Worm (Caenorhabditis elegans): Measurements from ENCODE around the gene F20D6.11.

DNA sequence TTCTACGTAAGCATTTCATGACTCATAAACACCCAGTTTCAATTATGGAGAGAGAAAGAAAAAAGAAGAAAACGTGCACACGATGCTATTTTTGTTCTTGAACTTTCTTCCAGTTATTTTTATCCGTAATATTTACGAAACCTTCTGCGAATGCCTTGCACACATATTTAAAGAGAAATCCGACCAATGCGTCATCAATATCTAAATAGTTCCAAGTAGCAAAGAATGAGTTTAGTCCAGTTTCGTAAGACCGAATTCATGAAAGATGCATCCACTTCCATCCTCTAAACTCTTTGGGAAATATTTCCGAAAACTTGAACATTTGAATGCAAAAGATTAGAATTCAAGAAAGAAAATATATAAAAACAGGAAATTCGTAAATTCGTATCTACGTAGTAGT lies 29.7 kb downstream of the F20D6.11 start:
- TF ChIP-seq lim-7 (GFP tag; IDR thresholded peaks at IDR 0.05) (no peak), tag-97 (GFP tag; IDR thresholded peaks at IDR 0.05) (no peak), zfp-2 (tag; optimal IDR thresholded peaks at IDR 0.05) (no peak), nhr-10 (tag; optimal IDR thresholded peaks at IDR 0.05) (no peak), tra-1 (GFP tag; IDR thresholded peaks at IDR 0.05) (no peak), vab-7 (GFP tag; IDR thresholded peaks at IDR 0.05) (no peak), nhr-111 (GFP tag; optimal IDR thresholded peaks at IDR 0.05) (no peak), fkh-10 (GFP tag; optimal IDR thresholded peaks at IDR 0.05) (no peak), dmd-8 (GFP tag; IDR thresholded peaks at IDR 0.05) (no peak), daf-12 (tag; optimal IDR thresholded peaks at IDR 0.05) (no peak), nhr-42 (GFP tag; IDR thresholded peaks at IDR 0.05) (no peak), mdl-1 (tag; optimal IDR thresholded peaks at IDR 0.05) (no peak), F44E2.7 (GFP tag; IDR thresholded peaks at IDR 0.05) (no peak), egl-27 (tag; optimal IDR thresholded peaks at IDR 0.05) (no peak)

All from whole organism, L4 larva.